Worm (Caenorhabditis elegans): ENCODE results near the gene ran-2.

- TF ChIP-seq nhr-25 (tag; optimal IDR thresholded peaks at IDR 0.05; ENCODE audit: borderline replicate concordance, insufficient read depth) (no peak), unc-62 (GFP tag; optimal IDR thresholded peaks at IDR 0.05 in 1 of 2) (no peak), unc-62 (tag; optimal IDR thresholded peaks at IDR 0.05) (no peak), nhr-237 (tag; optimal IDR thresholded peaks at IDR 0.05) (no peak), fos-1 (tag; optimal IDR thresholded peaks at IDR 0.05) (no peak), mdl-1 (tag; optimal IDR thresholded peaks at IDR 0.05) (no peak)
Observed at ce11 chrIII:7919823-7920222, 13.5 kb upstream of the ran-2 start, which contains the start of gene C29E4.14.
